Fruit fly (Drosophila melanogaster): Measurements from ENCODE around the gene Msh6.

Gene Msh6

dm6 chr3L:15187782-15188181 is 29.4 kb upstream of the Msh6 start:
- TF ChIP-seq CG17801 (GFP tag; optimal IDR thresholded peaks at IDR 0.05; ENCODE audit: partially characterized antibody), result no peak

dm6 chr3L:15180816-15181215 is 22.5 kb upstream of the Msh6 start:
- TF ChIP-seq CG17801 (GFP tag; optimal IDR thresholded peaks at IDR 0.05; ENCODE audit: partially characterized antibody), result no peak

- no peak for TF ChIP-seq CG17801 (GFP tag; optimal IDR thresholded peaks at IDR 0.05; ENCODE audit: partially characterized antibody)
These were observed 20.3 kb upstream of the Msh6 start for dm6 chr3L:15178618-15179017.

dm6 chr3L:15176641-15177215 is 18.4 kb upstream of the Msh6 start:
- TF ChIP-seq CG17801 (GFP tag; optimal IDR thresholded peaks at IDR 0.05; ENCODE audit: partially characterized antibody), result no peak

dm6 chr3L:15174823-15175222 is 16.5 kb upstream of the Msh6 start:
- TF ChIP-seq CG17801 (GFP tag; optimal IDR thresholded peaks at IDR 0.05; ENCODE audit: partially characterized antibody), result no peak

- TF ChIP-seq CG17801 (GFP tag; optimal IDR thresholded peaks at IDR 0.05; ENCODE audit: partially characterized antibody), result no peak
These were observed 15.7 kb upstream of the Msh6 start for dm6 chr3L:15174086-15174485.

- no peak for TF ChIP-seq CG17801 (GFP tag; optimal IDR thresholded peaks at IDR 0.05; ENCODE audit: partially characterized antibody)
These were observed 14.2 kb upstream of the Msh6 start for dm6 chr3L:15172404-15173055.

dm6 chr3L:15171769-15172403 is 13.5 kb upstream of the Msh6 start:
- no peak for TF ChIP-seq CG17801 (GFP tag; optimal IDR thresholded peaks at IDR 0.05; ENCODE audit: partially characterized antibody)

dm6 chr3L:15169795-15170194 is 11.4 kb upstream of the Msh6 start:
- TF ChIP-seq CG17801 (GFP tag; optimal IDR thresholded peaks at IDR 0.05; ENCODE audit: partially characterized antibody), result no peak

- TF ChIP-seq CG17801 (GFP tag; optimal IDR thresholded peaks at IDR 0.05; ENCODE audit: partially characterized antibody), result no peak
These were observed 10.6 kb upstream of the Msh6 start for dm6 chr3L:15169010-15169409.

dm6 chr3L:15163414-15163813 is 5.1 kb upstream of the Msh6 start, which contains the start of gene CG7011:
CG7011 (minus strand) TSS chr3L:15163628.
- TF ChIP-seq CG17801 (GFP tag; optimal IDR thresholded peaks at IDR 0.05; ENCODE audit: partially characterized antibody), result no peak

dm6 chr3L:15162988-15163387 is 4.6 kb upstream of the Msh6 start:
- TF ChIP-seq CG17801 (GFP tag; optimal IDR thresholded peaks at IDR 0.05; ENCODE audit: partially characterized antibody), result no peak

- no peak for TF ChIP-seq CG17801 (GFP tag; optimal IDR thresholded peaks at IDR 0.05; ENCODE audit: partially characterized antibody)
These were observed 3.6 kb upstream of the Msh6 start for dm6 chr3L:15162005-15162404.

- TF ChIP-seq CG17801 (GFP tag; optimal IDR thresholded peaks at IDR 0.05; ENCODE audit: partially characterized antibody), result peak; percentile 19
These were observed 3.2 kb upstream of the Msh6 start, which contains the start of gene CG6878 for dm6 chr3L:15161549-15161948. CG6878 (plus strand) TSS chr3L:15161817.

dm6 chr3L:15150028-15150427 is 8.3 kb downstream of the Msh6 start:
- no peak for TF ChIP-seq CG17801 (GFP tag; optimal IDR thresholded peaks at IDR 0.05; ENCODE audit: partially characterized antibody)

dm6 chr3L:15146643-15147187 is 11.6 kb downstream of the Msh6 start, which contains the start of gene FucTA:
FucTA (plus strand) TSS chr3L:15147137.
- TF ChIP-seq CG17801 (GFP tag; optimal IDR thresholded peaks at IDR 0.05; ENCODE audit: partially characterized antibody), result no peak

Measured in ovary, adult (tissue).